Worm (Caenorhabditis elegans): ENCODE measurements around the gene fis-1.

The fis-1 gene

ce11 chrII:6705593-6706228, 49.3 kb upstream of the fis-1 start, which contains the start of gene rpy-1 (continued):
- no peak for TF ChIP-seq Y5F2A.4 (GFP tag; optimal IDR thresholded peaks at IDR 0.05)
- TF ChIP-seq F37D6.2 (tag; optimal IDR thresholded peaks at IDR 0.05): no peak
- TF ChIP-seq lir-3 (tag; optimal IDR thresholded peaks at IDR 0.05): no peak
- no peak for TF ChIP-seq nhr-111 (GFP tag; optimal IDR thresholded peaks at IDR 0.05)
- no peak for TF ChIP-seq lin-38 (GFP tag; IDR thresholded peaks at IDR 0.05)
- no peak for TF ChIP-seq dmd-8 (GFP tag; IDR thresholded peaks at IDR 0.05)
- TF ChIP-seq gei-8 (GFP tag; optimal IDR thresholded peaks at IDR 0.05): no peak
- TF ChIP-seq F49E8.2 (tag; optimal IDR thresholded peaks at IDR 0.05; ENCODE audit: borderline replicate concordance): no peak
- no peak for TF ChIP-seq F44E2.7 (GFP tag; IDR thresholded peaks at IDR 0.05)
- no peak for TF ChIP-seq dve-1 (tag; optimal IDR thresholded peaks at IDR 0.05; ENCODE audit: insufficient read depth)
- no peak for TF ChIP-seq dpl-1 (GFP tag; optimal IDR thresholded peaks at IDR 0.05)
- TF ChIP-seq lim-7 (GFP tag; IDR thresholded peaks at IDR 0.05): no peak
- no peak for TF ChIP-seq ctbp-1 (GFP tag; IDR thresholded peaks at IDR 0.05)
- TF ChIP-seq D1046.2 (GFP tag; IDR thresholded peaks at IDR 0.05): no peak

DNA sequence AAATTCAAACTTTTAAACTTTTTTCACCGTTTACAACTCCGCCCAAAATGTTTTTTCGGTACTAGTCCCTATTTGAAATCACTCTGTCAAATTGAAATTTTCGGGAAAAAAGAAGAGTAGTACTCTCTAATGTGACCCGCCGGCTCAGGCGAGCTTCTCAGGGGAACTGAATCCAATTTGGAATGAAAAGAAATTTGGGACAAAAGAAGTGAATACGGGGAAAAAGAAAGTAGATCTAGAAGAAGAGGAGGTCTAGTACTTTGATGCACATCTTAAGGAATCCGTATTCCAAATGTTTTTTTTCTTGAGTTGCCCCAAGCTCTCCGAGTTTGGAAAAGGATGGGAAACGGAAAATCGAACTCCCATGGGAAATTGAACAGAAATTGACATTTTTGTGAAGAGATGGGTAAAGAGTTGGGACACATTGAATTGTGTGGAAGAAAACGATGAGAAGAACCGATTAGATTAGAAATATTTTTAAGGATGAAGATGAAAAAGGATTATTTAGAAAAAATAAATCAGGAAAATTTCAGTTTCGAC, 48.4 kb upstream of the fis-1 start:
- TF ChIP-seq mdt-29 (GFP tag; IDR thresholded peaks at IDR 0.05) (no peak), ctbp-1 (GFP tag; IDR thresholded peaks at IDR 0.05) (0 out of 2 replicates have a peak, but pooled peaks have one; percentile 16), vab-7 (GFP tag; IDR thresholded peaks at IDR 0.05) (no peak), tag-97 (GFP tag; IDR thresholded peaks at IDR 0.05) (no peak), zip-2 (tag; optimal IDR thresholded peaks at IDR 0.05) (no peak), php-3 (GFP tag; IDR thresholded peaks at IDR 0.05) (no peak), lin-13 (GFP tag; optimal IDR thresholded peaks at IDR 0.05) (no peak), aha-1 (tag) (no peak), sdz-12 (GFP tag; optimal IDR thresholded peaks at IDR 0.05) (no peak), ceh-44 (GFP tag; IDR thresholded peaks at IDR 0.05) (no peak), fkh-10 (GFP tag; optimal IDR thresholded peaks at IDR 0.05) (peak; percentile 39), unc-62 (GFP tag; optimal IDR thresholded peaks at IDR 0.05 in 1 of 2) (peak in 1 of 2 experiments; percentile 67), unc-62 (tag; optimal IDR thresholded peaks at IDR 0.05) (no peak), Y48G9A.11 (GFP tag; IDR thresholded peaks at IDR 0.05) (no peak), arid-1 (GFP tag; conservative IDR thresholded peaks at IDR 0.05) (no peak)

ce11 chrII:6707496-6708260, 47.3 kb upstream of the fis-1 start:
- peak; percentile 7 for TF ChIP-seq rbr-2 (tag; optimal IDR thresholded peaks at IDR 0.05)
- TF ChIP-seq T26A8.4 (GFP tag; IDR thresholded peaks at IDR 0.05): no peak
- TF ChIP-seq hif-1 (tag; optimal IDR thresholded peaks at IDR 0.05): peak in 1 of 2 experiments; percentile 28
- TF ChIP-seq dmd-6 (GFP tag; IDR thresholded peaks at IDR 0.05): 0 out of 2 replicates have a peak, but pooled peaks have one; percentile 18
- TF ChIP-seq egl-43 (GFP tag; IDR thresholded peaks at IDR 0.05): 0 out of 2 replicates have a peak, but pooled peaks have one; percentile 35
- TF ChIP-seq ceh-62 (tag; optimal IDR thresholded peaks at IDR 0.05): no peak
- TF ChIP-seq mep-1 (tag; optimal IDR thresholded peaks at IDR 0.05): peak; percentile 20
- peak; percentile 66; the same call in 1 of the 2 replicates for TF ChIP-seq ceh-20 (GFP tag; IDR thresholded peaks at IDR 0.05)
- peak; percentile 29 for TF ChIP-seq hlh-11 (tag; optimal IDR thresholded peaks at IDR 0.05)
- TF ChIP-seq lsy-2 (tag; optimal IDR thresholded peaks at IDR 0.05): peak in 1 of 2 experiments; percentile 51
- 0 out of 2 replicates have a peak, but pooled peaks have one; percentile 45 for TF ChIP-seq ctbp-1 (GFP tag; IDR thresholded peaks at IDR 0.05)
- TF ChIP-seq F49E8.2 (tag; optimal IDR thresholded peaks at IDR 0.05; ENCODE audit: borderline replicate concordance): no peak
- peak in 1 of 2 experiments; percentile 58 for TF ChIP-seq daf-16 (GFP tag; optimal IDR thresholded peaks at IDR 0.05)
- TF ChIP-seq daf-16 (tag; optimal IDR thresholded peaks at IDR 0.05): no peak
- TF ChIP-seq nhr-102 (tag; optimal IDR thresholded peaks at IDR 0.05): no peak
- TF ChIP-seq lin-15B (tag; optimal IDR thresholded peaks at IDR 0.05): no peak
- TF ChIP-seq ces-1 (GFP tag; optimal IDR thresholded peaks at IDR 0.05): no peak

Measured in whole organism, L4 larva.